Fruit fly (Drosophila melanogaster): Measurements from ENCODE around the gene CG7065.

CG7065 gene

DNA sequence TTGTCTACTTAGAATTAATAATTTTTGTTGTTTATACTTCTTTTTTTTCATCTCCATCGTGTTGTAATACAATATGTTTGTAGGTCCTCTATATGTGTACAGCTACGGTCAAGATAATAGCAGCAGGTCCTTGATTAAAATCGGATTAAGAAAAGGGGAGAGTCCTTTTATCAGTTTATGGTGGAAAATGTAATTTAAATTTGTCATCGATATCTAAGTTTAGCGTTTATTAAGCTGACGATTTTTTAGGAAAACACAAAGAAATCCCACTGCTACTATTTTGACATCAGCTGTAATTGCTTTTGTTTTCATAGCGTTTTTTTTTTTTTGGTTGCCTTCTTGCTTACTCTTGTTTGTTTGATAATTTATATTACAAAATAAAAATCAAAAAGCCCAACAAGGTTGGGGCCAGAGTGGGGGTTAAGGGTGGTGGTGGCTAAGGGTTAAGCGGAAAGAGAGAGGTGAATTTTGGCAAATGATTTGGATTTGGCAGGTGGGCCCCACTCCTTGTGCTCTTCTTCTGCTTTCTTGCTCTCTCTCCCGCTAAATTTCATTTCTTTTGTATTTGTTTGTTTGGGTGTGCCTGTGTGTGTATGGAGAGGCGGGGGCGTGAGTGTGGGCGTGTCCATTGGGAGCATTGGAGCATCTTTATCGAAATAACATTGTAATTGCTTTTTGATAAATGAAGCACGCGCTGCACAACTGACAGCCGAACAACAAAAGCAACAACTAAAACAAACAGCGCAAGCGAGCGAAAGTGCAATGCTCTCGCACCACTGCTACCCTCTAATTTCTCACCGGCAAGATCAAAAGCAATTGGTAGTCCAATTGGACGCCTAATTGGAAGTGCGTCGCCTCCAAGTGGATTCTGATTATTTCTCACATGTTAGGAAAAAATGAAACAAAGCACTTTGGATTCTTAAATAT, 21.2 kb upstream of the CG7065 start (continued):
- TF ChIP-seq Hnf4 (GFP tag; optimal IDR thresholded peaks at IDR 0.05) (no peak), CrebA (GFP tag; optimal IDR thresholded peaks at IDR 0.05; ENCODE audit: borderline replicate concordance) (no peak), Hr78 (GFP tag; optimal IDR thresholded peaks at IDR 0.05) (no peak), woc (GFP tag; optimal IDR thresholded peaks at IDR 0.05) (peak; percentile 17), HLH106 (tag; optimal IDR thresholded peaks at IDR 0.05) (peak; percentile 26), CG32264 (GFP tag; optimal IDR thresholded peaks at IDR 0.05) (no peak), N (GFP tag; optimal IDR thresholded peaks at IDR 0.05) (no peak), Jra (GFP tag; optimal IDR thresholded peaks at IDR 0.05) (no peak), Sp1 (GFP tag; optimal IDR thresholded peaks at IDR 0.05) (no peak), Vsx2 (GFP tag; optimal IDR thresholded peaks at IDR 0.05; ENCODE audit: partially characterized antibody) (no peak)

DNA sequence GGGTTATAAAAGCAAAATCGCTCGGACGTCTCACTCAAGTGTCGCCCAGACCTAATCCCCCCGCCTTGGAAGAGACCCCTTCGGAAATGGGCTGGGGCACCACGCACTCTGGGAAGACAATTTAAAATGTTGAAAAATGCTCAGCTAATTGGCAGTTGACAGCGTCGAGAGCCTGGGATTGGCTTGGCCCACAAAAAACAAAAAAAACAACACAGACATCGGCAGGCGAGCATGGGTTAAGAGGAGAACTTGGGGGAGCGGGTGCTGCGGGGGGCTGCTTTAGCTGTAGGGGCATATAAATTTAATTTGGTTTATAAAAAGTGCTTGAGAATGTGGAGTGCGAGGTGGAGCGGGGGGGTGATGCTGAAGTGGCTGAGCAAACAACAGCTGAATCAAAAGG, 19.8 kb upstream of the CG7065 start:
- TF ChIP-seq psq (GFP tag; optimal IDR thresholded peaks at IDR 0.05) (no peak), N (GFP tag; optimal IDR thresholded peaks at IDR 0.05) (no peak), br (GFP tag; optimal IDR thresholded peaks at IDR 0.05) (no peak), woc (GFP tag; optimal IDR thresholded peaks at IDR 0.05) (no peak), Myc (optimal IDR thresholded peaks at IDR 0.05) (no peak), sage (GFP tag; optimal IDR thresholded peaks at IDR 0.05) (no peak), foxo (GFP tag; optimal IDR thresholded peaks at IDR 0.05) (no peak), Mio (GFP tag; optimal IDR thresholded peaks at IDR 0.05) (no peak), tai (GFP tag; optimal IDR thresholded peaks at IDR 0.05) (no peak), Sp1 (GFP tag; optimal IDR thresholded peaks at IDR 0.05) (no peak), usp (GFP tag; optimal IDR thresholded peaks at IDR 0.05) (no peak), GATAd (GFP tag; optimal IDR thresholded peaks at IDR 0.05) (no peak), jim (GFP tag; optimal IDR thresholded peaks at IDR 0.05) (no peak), CG9705 (GFP tag; optimal IDR thresholded peaks at IDR 0.05) (no peak)

DNA sequence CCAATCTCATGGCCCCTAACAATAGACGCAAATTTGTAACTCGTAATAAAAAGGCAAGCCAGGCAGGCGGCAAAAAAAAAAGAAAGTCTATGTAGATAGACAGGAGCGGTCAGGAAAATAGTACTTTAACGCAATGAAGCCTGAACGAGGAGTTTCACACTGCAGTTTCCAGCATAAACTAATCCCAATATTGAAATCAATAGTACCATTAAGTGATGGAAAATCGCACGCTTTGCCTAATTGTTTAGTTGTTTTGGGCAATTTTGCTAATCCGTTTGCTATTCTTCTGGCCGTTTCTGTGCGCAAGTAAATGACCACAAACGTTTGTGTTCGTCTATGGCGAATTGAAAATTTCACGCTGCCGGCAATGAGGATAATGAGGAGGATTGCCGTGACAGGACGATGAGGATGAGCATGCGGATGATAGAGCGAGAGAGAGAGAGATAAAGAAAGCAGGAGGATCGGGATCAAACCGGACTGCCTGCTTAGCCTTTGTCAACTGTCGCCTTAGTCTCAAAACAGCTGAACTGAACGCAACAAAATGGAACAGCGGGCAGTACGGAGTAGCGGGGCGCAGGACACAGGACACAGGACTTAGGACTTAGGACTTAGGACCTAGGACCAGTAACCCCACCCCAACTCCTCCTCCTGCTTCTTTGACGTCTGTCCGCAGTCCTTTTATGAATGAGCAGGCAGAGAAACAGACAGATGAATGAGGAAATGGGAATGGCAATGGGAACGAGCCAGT, 14.9 kb upstream of the CG7065 start:
- TF ChIP-seq pan (optimal IDR thresholded peaks at IDR 0.05) (no peak), rgr (GFP tag; optimal IDR thresholded peaks at IDR 0.05) (no peak), CG9705 (GFP tag; optimal IDR thresholded peaks at IDR 0.05) (no peak), Sp1 (GFP tag; optimal IDR thresholded peaks at IDR 0.05) (no peak), Mio (GFP tag; optimal IDR thresholded peaks at IDR 0.05) (no peak), OdsH (GFP tag; optimal IDR thresholded peaks at IDR 0.05) (no peak)

DNA sequence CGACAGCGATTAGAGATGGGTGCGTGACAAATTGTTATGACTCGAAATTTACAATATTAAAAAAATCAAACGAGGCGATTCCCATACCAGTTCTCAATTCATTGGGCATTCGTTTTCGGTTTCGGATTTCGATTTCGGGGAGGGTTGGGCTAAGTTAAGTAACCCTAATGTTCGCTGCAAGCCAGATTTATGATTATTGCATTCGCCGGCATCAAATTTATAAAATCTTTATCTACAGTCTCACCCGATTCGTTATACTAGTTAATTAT, 14.3 kb upstream of the CG7065 start:
- TF ChIP-seq HLH106 (tag; optimal IDR thresholded peaks at IDR 0.05) (no peak), fru (GFP tag; optimal IDR thresholded peaks at IDR 0.05) (no peak), CrebA (GFP tag; optimal IDR thresholded peaks at IDR 0.05; ENCODE audit: borderline replicate concordance) (no peak)

DNA sequence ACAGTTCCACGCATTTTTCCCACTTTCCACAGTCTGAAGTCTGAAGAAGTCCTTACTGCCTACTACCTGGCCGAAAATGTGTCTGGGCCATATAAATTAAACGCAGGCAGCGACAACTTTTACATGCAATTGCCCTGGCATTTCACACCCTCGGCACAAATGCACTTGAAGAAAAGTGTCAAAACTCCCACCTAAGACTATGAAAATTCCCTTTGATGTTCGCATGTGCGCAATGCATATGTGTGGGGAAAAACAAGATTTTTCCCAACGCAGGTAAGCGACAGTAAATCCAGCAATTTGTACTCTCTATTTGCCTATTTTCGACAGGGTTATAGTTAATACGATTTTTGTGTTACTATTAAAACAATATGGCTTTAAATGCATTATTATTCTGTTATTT, 12.9 kb upstream of the CG7065 start:
- TF ChIP-seq h (GFP tag; optimal IDR thresholded peaks at IDR 0.05) (no peak), GATAd (GFP tag; optimal IDR thresholded peaks at IDR 0.05) (no peak), ey (GFP tag; optimal IDR thresholded peaks at IDR 0.05) (no peak), tai (GFP tag; optimal IDR thresholded peaks at IDR 0.05) (no peak), CrebA (GFP tag; optimal IDR thresholded peaks at IDR 0.05; ENCODE audit: borderline replicate concordance) (no peak), CG32264 (GFP tag; optimal IDR thresholded peaks at IDR 0.05) (no peak), Rel (GFP tag; optimal IDR thresholded peaks at IDR 0.05) (no peak), Rel (tag; optimal IDR thresholded peaks at IDR 0.05) (no peak), Vsx2 (GFP tag; optimal IDR thresholded peaks at IDR 0.05; ENCODE audit: partially characterized antibody) (no peak), OdsH (GFP tag; optimal IDR thresholded peaks at IDR 0.05) (no peak), Hr78 (GFP tag; optimal IDR thresholded peaks at IDR 0.05) (no peak), Myc (optimal IDR thresholded peaks at IDR 0.05) (no peak), N (GFP tag; optimal IDR thresholded peaks at IDR 0.05) (no peak), rgr (GFP tag; optimal IDR thresholded peaks at IDR 0.05) (no peak), Hnf4 (GFP tag; optimal IDR thresholded peaks at IDR 0.05) (no peak), brk (GFP tag; optimal IDR thresholded peaks at IDR 0.05) (no peak)

All from whole organism, wandering third instar larva.